Fruit fly (Drosophila melanogaster): ENCODE data around the gene Tnks.

DNA sequence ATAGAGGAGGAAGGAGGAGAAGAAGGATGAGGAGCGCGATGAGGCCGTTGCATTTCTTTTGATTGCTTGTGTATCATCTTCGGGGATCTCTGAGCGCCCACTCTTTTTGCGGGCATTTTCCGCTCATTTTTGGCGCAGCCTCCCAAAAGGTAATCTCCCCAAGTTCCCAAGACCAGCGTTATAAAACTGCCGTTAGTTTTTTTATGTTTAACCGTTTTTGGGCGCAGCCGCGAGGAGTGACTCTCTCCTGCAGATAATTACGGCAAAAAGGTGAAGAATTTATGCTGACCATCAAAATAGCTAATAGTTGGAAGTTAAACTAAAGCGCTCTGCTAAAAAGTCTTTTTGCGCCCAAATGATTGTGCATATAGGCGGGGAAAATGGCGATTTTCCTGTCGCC lies 22.7 kb downstream of the Tnks start:
- TF ChIP-seq CTCF (optimal IDR thresholded peaks at IDR 0.05) (no peak), CG8478 (optimal IDR thresholded peaks at IDR 0.05) (no peak)

All from S2 (cell line).